Worm (Caenorhabditis elegans) whole organism, L4 larva: Measurements from ENCODE around the gene nhr-70.

Source experiments
- F49E8.2 ChIP-seq: sonication (generic microtip); optimal IDR thresholded peaks from 2 replicates; lab custom pipeline; 2016; ENCODE audit warnings: missing compliant biosample characterization, mild to moderate bottlenecking, missing genetic modification characterization, borderline replicate concordance
- R02D3.7 ChIP-seq: fragments of 150-350 bp; sonication (generic microtip); optimal IDR thresholded peaks from 3 replicates; lab custom pipeline; 2014; ENCODE audit warnings: missing biosample characterization, missing genetic modification characterization
- Y48G9A.11 ChIP-seq: fragments of 200-800 bp; sonication (Bioruptor generic); IDR thresholded peaks from 2 replicates; pipeline ENCODE4 v1.3.6; 2022; ENCODE audit warnings: missing genetic modification reagents, missing genetic modification characterization, missing compliant biosample characterization
- Y75B8A.6 ChIP-seq: fragments of 200-800 bp; sonication (Bioruptor generic); IDR thresholded peaks from 2 replicates; pipeline ENCODE4 v1.3.6; 2022; ENCODE audit warnings: missing genetic modification reagents, missing genetic modification characterization, missing compliant biosample characterization
- ZK337.2 ChIP-seq: fragments of 200-800 bp; sonication (Bioruptor generic); IDR thresholded peaks from 2 replicates; pipeline ENCODE4 v1.3.6; 2022; ENCODE audit warnings: missing genetic modification reagents, missing genetic modification characterization, missing compliant biosample characterization
- ZK546.5 ChIP-seq, 2 experiments: sonication (generic microtip); optimal IDR thresholded peaks; 2 replicates each; lab custom pipeline; 2017; ENCODE audit warnings: missing biosample characterization in 2 of 2, missing genetic modification characterization in 2 of 2
- arid-1 ChIP-seq: fragments of 200-800 bp; sonication (Bioruptor generic); conservative IDR thresholded peaks from 2 replicates; pipeline ENCODE4 v1.3.6; 2022; ENCODE audit warnings: missing genetic modification reagents, missing genetic modification characterization, missing compliant biosample characterization
- ceh-32 ChIP-seq: sonication (generic microtip); optimal IDR thresholded peaks from 2 replicates; lab custom pipeline; 2016; ENCODE audit warnings: mild to moderate bottlenecking, missing genetic modification characterization, missing compliant biosample characterization; ENCODE audit not compliant: poor library complexity
- ceh-44 ChIP-seq: fragments of 200-800 bp; sonication (Bioruptor generic); IDR thresholded peaks from 2 replicates; pipeline ENCODE4 v1.3.6; 2022; ENCODE audit warnings: missing genetic modification reagents, missing genetic modification characterization, missing compliant biosample characterization
- daf-16 ChIP-seq, 3 experiments: sonication (generic microtip); optimal IDR thresholded peaks; 2 replicates each; lab custom pipeline; 2016 to 2017; ENCODE audit warnings: missing genetic modification characterization in 3 of 3, missing genetic modification reagents in 3 of 3, mild to moderate bottlenecking in 2 of 3, missing compliant biosample characterization in 2 of 3, missing biosample characterization in 1 of 3, moderate library complexity in 1 of 3
- dmd-8 ChIP-seq: fragments of 200-800 bp; sonication (Bioruptor generic); IDR thresholded peaks from 2 replicates; pipeline ENCODE4 v1.3.6; 2022; ENCODE audit warnings: missing genetic modification characterization, missing compliant biosample characterization
- dmd-9 ChIP-seq: fragments of 200-800 bp; sonication (Bioruptor generic); IDR thresholded peaks from 2 replicates; pipeline ENCODE4 v1.3.6; 2022; ENCODE audit warnings: missing genetic modification reagents, missing genetic modification characterization, missing compliant biosample characterization
- dve-1 ChIP-seq: sonication (generic microtip); optimal IDR thresholded peaks from 2 replicates; lab custom pipeline; 2017; ENCODE audit warnings: antibody characterized with exemption, mild to moderate bottlenecking, missing genetic modification characterization, missing compliant biosample characterization; ENCODE audit not compliant: insufficient read depth
- gei-8 ChIP-seq: fragments of 200-800 bp; sonication (Bioruptor generic); optimal IDR thresholded peaks from 2 replicates; lab custom pipeline; 2018; ENCODE audit warnings: mild to moderate bottlenecking, missing genetic modification characterization, missing compliant biosample characterization
- hlh-11 ChIP-seq: fragments of 200-800 bp; sonication (Bioruptor generic); optimal IDR thresholded peaks from 2 replicates; lab custom pipeline; 2018; ENCODE audit warnings: mild to moderate bottlenecking, missing genetic modification characterization, missing compliant biosample characterization
- hlh-30 ChIP-seq: sonication (generic microtip); optimal IDR thresholded peaks from 2 replicates; lab custom pipeline; 2017; ENCODE audit warnings: antibody characterized with exemption, mild to moderate bottlenecking, missing genetic modification characterization, missing compliant biosample characterization; ENCODE audit not compliant: insufficient read depth
- hmg-1.1 ChIP-seq: fragments of 200-800 bp; sonication (Bioruptor generic); IDR thresholded peaks from 2 replicates; pipeline ENCODE4 v1.3.6; 2022; ENCODE audit warnings: missing genetic modification reagents, missing genetic modification characterization, missing compliant biosample characterization
- lin-1 ChIP-seq: fragments of 200-800 bp; sonication (Bioruptor generic); IDR thresholded peaks from 2 replicates; pipeline ENCODE4 v1.3.6; 2022; ENCODE audit warnings: missing genetic modification reagents, missing genetic modification characterization, missing compliant biosample characterization
- lin-13 ChIP-seq: fragments of 150-350 bp; optimal IDR thresholded peaks from 2 replicates; lab custom pipeline; 2014; ENCODE audit warnings: missing biosample characterization, missing genetic modification reagents, missing genetic modification characterization
- lin-39 ChIP-seq: fragments of 150-350 bp; optimal IDR thresholded peaks from 2 replicates; lab custom pipeline; 2014; ENCODE audit warnings: missing biosample characterization, missing genetic modification reagents, missing genetic modification characterization
- madf-9 ChIP-seq: fragments of 200-800 bp; sonication (Bioruptor generic); conservative IDR thresholded peaks from 2 replicates; pipeline ENCODE4 v1.3.6; 2022; ENCODE audit warnings: missing genetic modification reagents, missing genetic modification characterization, missing compliant biosample characterization
- mdt-29 ChIP-seq: fragments of 200-800 bp; sonication (Bioruptor generic); IDR thresholded peaks from 2 replicates; pipeline ENCODE4 v1.3.6; 2022; ENCODE audit warnings: missing genetic modification reagents, missing genetic modification characterization, missing compliant biosample characterization
- mxl-2 ChIP-seq: fragments of 200-800 bp; sonication (Bioruptor generic); conservative IDR thresholded peaks from 2 replicates; pipeline ENCODE4 v1.3.6; 2022; ENCODE audit warnings: missing genetic modification reagents, missing genetic modification characterization, missing compliant biosample characterization
- nhr-10 ChIP-seq: fragments of 150-350 bp; optimal IDR thresholded peaks from 2 replicates; lab custom pipeline; 2014; ENCODE audit warnings: missing biosample characterization, missing genetic modification characterization
- nhr-102 ChIP-seq: sonication (generic microtip); optimal IDR thresholded peaks from 2 replicates; lab custom pipeline; 2016; ENCODE audit warnings: mild to moderate bottlenecking, missing genetic modification characterization, moderate library complexity, missing compliant biosample characterization
- nhr-28 ChIP-seq: fragments of 150-350 bp; optimal IDR thresholded peaks from 2 replicates; lab custom pipeline; 2014; ENCODE audit warnings: missing biosample characterization, missing genetic modification characterization
- nhr-42 ChIP-seq: fragments of 200-800 bp; sonication (Bioruptor generic); IDR thresholded peaks from 2 replicates; pipeline ENCODE4 v1.3.6; 2022; ENCODE audit warnings: missing genetic modification characterization, missing compliant biosample characterization
- nhr-6 ChIP-seq: fragments of 150-350 bp; optimal IDR thresholded peaks from 2 replicates; lab custom pipeline; 2014; ENCODE audit warnings: missing biosample characterization, missing genetic modification characterization
- rbr-2 ChIP-seq: sonication (generic microtip); optimal IDR thresholded peaks from 2 replicates; lab custom pipeline; 2016; ENCODE audit warnings: missing genotype, missing genetic modification characterization, missing compliant biosample characterization
- skn-1 ChIP-seq: fragments of 150-350 bp; optimal IDR thresholded peaks from 2 replicates; lab custom pipeline; 2014; ENCODE audit warnings: missing biosample characterization, missing genetic modification characterization
- snpc-1.2 ChIP-seq: fragments of 200-800 bp; sonication (Bioruptor generic); IDR thresholded peaks from 2 replicates; pipeline ENCODE4 v1.3.6; 2022; ENCODE audit warnings: missing genetic modification reagents, missing genetic modification characterization, missing compliant biosample characterization
- snpc-4 ChIP-seq: fragments of 150-350 bp; optimal IDR thresholded peaks from 2 replicates; lab custom pipeline; 2014; ENCODE audit warnings: missing biosample characterization, missing genetic modification characterization
- spr-3 ChIP-seq: fragments of 200-800 bp; sonication (Bioruptor generic); optimal IDR thresholded peaks from 2 replicates; lab custom pipeline; 2018; ENCODE audit warnings: mild to moderate bottlenecking, missing genetic modification characterization, missing compliant biosample characterization
- unc-39 ChIP-seq: sonication (generic microtip); optimal IDR thresholded peaks from 2 replicates; lab custom pipeline; 2017; ENCODE audit warnings: missing biosample characterization, missing genetic modification characterization
- unc-62 ChIP-seq, 3 experiments: fragments of 150-350 bp in 1 of 3; sonication (generic microtip); optimal IDR thresholded peaks in 2 of 3; peaks in 1 of 3; 1 replicate in 1 of 3; 2 replicates in 2 of 3; lab custom pipeline; 2014 to 2017; ENCODE audit warnings: missing biosample characterization in 3 of 3, missing genetic modification characterization in 3 of 3, missing genetic modification reagents in 3 of 3, missing genotype in 1 of 3
- vab-7 ChIP-seq: fragments of 200-800 bp; sonication (Bioruptor generic); IDR thresholded peaks from 2 replicates; pipeline ENCODE4 v1.3.6; 2022; ENCODE audit warnings: missing genetic modification reagents, missing genetic modification characterization, missing compliant biosample characterization
- zfp-2 ChIP-seq: sonication (generic microtip); optimal IDR thresholded peaks from 2 replicates; lab custom pipeline; 2016; ENCODE audit warnings: mild to moderate bottlenecking, missing genetic modification characterization, missing compliant biosample characterization
- zfp-3 ChIP-seq: fragments of 200-800 bp; sonication (Bioruptor generic); conservative IDR thresholded peaks from 2 replicates; pipeline ENCODE4 v1.3.6; 2022; ENCODE audit warnings: missing genetic modification reagents, missing genetic modification characterization, missing compliant biosample characterization

Gene nhr-70

ce11 chrV:18577458-18578078 lies 38.8 kb upstream of the nhr-70 start (continued):
- TF ChIP-seq dve-1 (tag; lab: Kevin White, UChicago) (peak; percentile 92), vab-7 (GFP tag; lab: Robert Waterston, UW) (no peak), nhr-28 (peak; percentile 72), lin-1 (GFP tag; lab: Robert Waterston, UW) (peak; percentile 49; the same call in 1 of the 2 replicates), R02D3.7 (tag; lab: Kevin White, UChicago) (no peak), lin-13 (GFP tag; lab: Kevin White, UChicago) (peak; percentile 22), F49E8.2 (tag; lab: Kevin White, UChicago) (no peak), snpc-1.2 (GFP tag; lab: Robert Waterston, UW) (no peak), Y75B8A.6 (GFP tag; lab: Robert Waterston, UW) (no peak), nhr-10 (peak; percentile 66), zfp-2 (tag; lab: Kevin White, UChicago) (no peak), madf-9 (GFP tag; lab: Robert Waterston, UW) (no peak), unc-39 (tag; lab: Kevin White, UChicago) (no peak), hmg-1.1 (GFP tag; lab: Robert Waterston, UW) (no peak), dmd-8 (GFP tag; lab: Robert Waterston, UW) (no peak), arid-1 (GFP tag; lab: Robert Waterston, UW) (no peak), gei-8 (no peak), rbr-2 (no peak), hlh-11 (tag; lab: Kevin White, UChicago) (peak; percentile 78), ceh-32 (no peak), spr-3 (no peak), lin-39 (no peak), mdt-29 (peak; percentile 71), dmd-9 (no peak), nhr-42 (GFP tag; lab: Robert Waterston, UW) (no peak), skn-1 (tag; lab: Kevin White, UChicago) (no peak), ZK546.5 (tag; optimal IDR thresholded peaks at IDR 0.05; lab: Kevin White, UChicago) (no peak), ZK337.2 (GFP tag; lab: Robert Waterston, UW) (no peak), mxl-2 (GFP tag; lab: Robert Waterston, UW) (no peak)

ce11 chrV:18578306-18578705 lies 38.1 kb upstream of the nhr-70 start:
- peak in 1 of 2 experiments; percentile 77 for TF ChIP-seq unc-62 (GFP tag; optimal IDR thresholded peaks at IDR 0.05 in 1 of 2; lab: Kevin White, UChicago)
- no peak for TF ChIP-seq unc-62 (tag; optimal IDR thresholded peaks at IDR 0.05; lab: Kevin White, UChicago)
- peak; percentile 3 for TF ChIP-seq nhr-102 (tag; lab: Kevin White, UChicago)
- TF ChIP-seq dmd-9: no peak
- TF ChIP-seq hmg-1.1 (GFP tag; lab: Robert Waterston, UW): 0 out of 2 replicates have a peak, but pooled peaks have one; percentile 9
- TF ChIP-seq hlh-30 (tag; lab: Kevin White, UChicago): peak; percentile 13
- no peak for TF ChIP-seq Y48G9A.11
- no peak for TF ChIP-seq ceh-44
- TF ChIP-seq snpc-4: no peak
- peak; percentile 63 for TF ChIP-seq hlh-11 (tag; lab: Kevin White, UChicago)
- TF ChIP-seq zfp-3 (GFP tag; lab: Robert Waterston, UW): no peak
- TF ChIP-seq nhr-6: no peak
- peak; percentile 77 for TF ChIP-seq dve-1 (tag; lab: Kevin White, UChicago)
- TF ChIP-seq daf-16 (GFP tag; optimal IDR thresholded peaks at IDR 0.05; lab: Kevin White, UChicago): no peak
- peak; percentile 77 for TF ChIP-seq daf-16 (tag; optimal IDR thresholded peaks at IDR 0.05; lab: Kevin White, UChicago)
